Worm (Caenorhabditis elegans): Measurements from ENCODE around the gene E01G4.5.

Gene E01G4.5

ce11 chrII:13460592-13461395, 11.4 kb upstream of the E01G4.5 start, which contains the start of gene pqn-27 (continued):
- TF ChIP-seq lin-15B (tag; optimal IDR thresholded peaks at IDR 0.05) (no peak), Y105C5A.15 (GFP tag; IDR thresholded peaks at IDR 0.05) (no peak), mxl-3 (GFP tag; optimal IDR thresholded peaks at IDR 0.05) (peak; percentile 72), nhr-41 (GFP tag; IDR thresholded peaks at IDR 0.05) (0 out of 2 replicates have a peak, but pooled peaks have one; percentile 22), hlh-11 (tag; optimal IDR thresholded peaks at IDR 0.05) (peak; percentile 87), F49E8.2 (tag; optimal IDR thresholded peaks at IDR 0.05; ENCODE audit: borderline replicate concordance) (no peak), pqm-1 (tag; optimal IDR thresholded peaks at IDR 0.05) (no peak), daf-12 (tag; optimal IDR thresholded peaks at IDR 0.05) (no peak), hlh-30 (tag; optimal IDR thresholded peaks at IDR 0.05; ENCODE audit: insufficient read depth) (peak; percentile 66), nhr-77 (tag; optimal IDR thresholded peaks at IDR 0.05) (peak; percentile 75), snpc-1.2 (GFP tag; IDR thresholded peaks at IDR 0.05) (0 out of 2 replicates have a peak, but pooled peaks have one; percentile 56)

ce11 chrII:13461604-13462375, 10.4 kb upstream of the E01G4.5 start:
- TF ChIP-seq mdt-29 (GFP tag; IDR thresholded peaks at IDR 0.05) (0 out of 2 replicates have a peak, but pooled peaks have one; percentile 40), nhr-42 (GFP tag; IDR thresholded peaks at IDR 0.05) (peak; percentile 42; the same call in 1 of the 2 replicates), daf-19 (GFP tag; conservative IDR thresholded peaks at IDR 0.05) (no peak), zfp-2 (tag; optimal IDR thresholded peaks at IDR 0.05) (no peak), lim-7 (GFP tag; IDR thresholded peaks at IDR 0.05) (no peak), madf-9 (GFP tag; conservative IDR thresholded peaks at IDR 0.05) (peak; percentile 68), cey-2 (tag; optimal IDR thresholded peaks at IDR 0.05; ENCODE audit: borderline replicate concordance, insufficient read depth) (peak; percentile 87), nhr-11 (tag; optimal IDR thresholded peaks at IDR 0.05) (peak; percentile 79), R02D3.7 (tag; optimal IDR thresholded peaks at IDR 0.05) (no peak), lsy-2 (tag; optimal IDR thresholded peaks at IDR 0.05) (peak; percentile 16 to 60), set-16 (GFP tag; IDR thresholded peaks at IDR 0.05) (peak; percentile 49; the same call in 1 of the 2 replicates), egl-27 (tag; optimal IDR thresholded peaks at IDR 0.05) (no peak), Y105C5A.15 (GFP tag; IDR thresholded peaks at IDR 0.05) (no peak), Y5F2A.4 (GFP tag; optimal IDR thresholded peaks at IDR 0.05) (no peak), aha-1 (tag) (peak; percentile 99), ceh-82 (tag; optimal IDR thresholded peaks at IDR 0.05) (no peak), spr-1 (tag; optimal IDR thresholded peaks at IDR 0.05) (peak; percentile 38), daf-16 (GFP tag; optimal IDR thresholded peaks at IDR 0.05) (peak; percentile 75 to 76), daf-16 (tag; optimal IDR thresholded peaks at IDR 0.05) (peak; percentile 95), Y75B8A.6 (GFP tag; IDR thresholded peaks at IDR 0.05) (no peak; the same call in 1 of the 2 replicates), unc-62 (GFP tag; optimal IDR thresholded peaks at IDR 0.05 in 1 of 2) (peak in 1 of 2 experiments; percentile 98), unc-62 (tag; optimal IDR thresholded peaks at IDR 0.05) (no peak), ceh-44 (GFP tag; IDR thresholded peaks at IDR 0.05) (no peak), ceh-28 (tag; optimal IDR thresholded peaks at IDR 0.05) (no peak), nhr-48 (tag; optimal IDR thresholded peaks at IDR 0.05) (peak; percentile 99), dmd-8 (GFP tag; IDR thresholded peaks at IDR 0.05) (no peak; the same call in 1 of the 2 replicates), hlh-30 (tag; optimal IDR thresholded peaks at IDR 0.05; ENCODE audit: insufficient read depth) (peak; percentile 94), lin-13 (GFP tag; optimal IDR thresholded peaks at IDR 0.05) (no peak), fos-1 (tag; optimal IDR thresholded peaks at IDR 0.05) (no peak), nhr-102 (tag; optimal IDR thresholded peaks at IDR 0.05) (peak; percentile 89), Y48G9A.11 (GFP tag; IDR thresholded peaks at IDR 0.05) (no peak), nhr-6 (tag; optimal IDR thresholded peaks at IDR 0.05) (no peak), lin-39 (tag; optimal IDR thresholded peaks at IDR 0.05) (no peak), spr-3 (GFP tag; optimal IDR thresholded peaks at IDR 0.05) (peak; percentile 21), php-3 (GFP tag; IDR thresholded peaks at IDR 0.05) (peak; percentile 67), F44E2.7 (GFP tag; IDR thresholded peaks at IDR 0.05) (no peak), zfp-3 (GFP tag; conservative IDR thresholded peaks at IDR 0.05) (0 out of 2 replicates have a peak, but pooled peaks have one; percentile 31), T20F7.1 (GFP tag; optimal IDR thresholded peaks at IDR 0.05) (peak; percentile 72)
